Worm (Caenorhabditis elegans): ENCODE measurements around the gene C11H1.9.

C11H1.9 gene

DNA sequence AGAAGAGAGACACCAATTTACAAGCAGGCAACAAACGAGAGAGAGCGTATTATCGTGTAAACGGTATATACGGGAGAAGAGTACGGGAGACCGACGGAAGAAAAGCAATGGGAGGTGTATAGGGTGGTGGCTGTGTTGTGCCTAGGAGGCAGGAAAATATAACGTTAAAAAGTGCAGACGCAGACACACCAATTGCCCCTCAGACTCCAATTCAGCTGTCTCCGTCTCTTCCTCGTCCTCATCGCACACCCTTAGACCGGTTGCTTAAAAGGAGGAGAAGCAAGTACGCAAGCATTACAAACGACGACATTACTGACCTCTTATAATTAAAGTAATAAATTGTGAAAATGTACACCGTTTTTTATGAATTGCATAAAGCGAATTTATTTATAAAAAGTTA, 7.8 kb downstream of the C11H1.9 start (continued):
- TF ChIP-seq nhr-10 (tag; optimal IDR thresholded peaks at IDR 0.05) (peak; percentile 15), F26F4.8 (GFP tag; conservative IDR thresholded peaks at IDR 0.05) (no peak), R02D3.7 (tag; optimal IDR thresholded peaks at IDR 0.05) (no peak), nhr-6 (tag; optimal IDR thresholded peaks at IDR 0.05) (peak; percentile 62), arid-1 (GFP tag; conservative IDR thresholded peaks at IDR 0.05) (no peak), snpc-4 (tag; optimal IDR thresholded peaks at IDR 0.05) (no peak), saeg-2 (GFP tag; IDR thresholded peaks at IDR 0.05) (no peak), egl-27 (tag; optimal IDR thresholded peaks at IDR 0.05) (no peak), nhr-28 (tag; optimal IDR thresholded peaks at IDR 0.05) (peak; percentile 97), nhr-41 (GFP tag; IDR thresholded peaks at IDR 0.05) (no peak), hlh-30 (tag; optimal IDR thresholded peaks at IDR 0.05; ENCODE audit: insufficient read depth) (peak; percentile 73), skn-1 (tag; optimal IDR thresholded peaks at IDR 0.05) (no peak), lsy-2 (tag; optimal IDR thresholded peaks at IDR 0.05) (peak; percentile 89 to 95), hmg-1.1 (GFP tag; IDR thresholded peaks at IDR 0.05) (peak; percentile 82), lin-38 (GFP tag; IDR thresholded peaks at IDR 0.05) (peak; percentile 42), nhr-102 (tag; optimal IDR thresholded peaks at IDR 0.05) (peak; percentile 54), zip-11 (GFP tag; IDR thresholded peaks at IDR 0.05) (no peak), fos-1 (tag; optimal IDR thresholded peaks at IDR 0.05) (no peak), zfp-2 (tag; optimal IDR thresholded peaks at IDR 0.05) (no peak), lin-1 (GFP tag; IDR thresholded peaks at IDR 0.05) (peak; percentile 46; the same call in 1 of the 2 replicates), nhr-11 (tag; optimal IDR thresholded peaks at IDR 0.05) (peak; percentile 58), D1046.2 (GFP tag; IDR thresholded peaks at IDR 0.05) (no peak), daf-12 (tag; optimal IDR thresholded peaks at IDR 0.05) (no peak), F49E8.2 (tag; optimal IDR thresholded peaks at IDR 0.05; ENCODE audit: borderline replicate concordance) (no peak), ztf-11 (tag; optimal IDR thresholded peaks at IDR 0.05) (no peak), Y105C5A.15 (GFP tag; IDR thresholded peaks at IDR 0.05) (no peak), dpl-1 (GFP tag; optimal IDR thresholded peaks at IDR 0.05) (peak; percentile 42), F37D6.2 (tag; optimal IDR thresholded peaks at IDR 0.05) (peak; percentile 62), mxl-2 (GFP tag; conservative IDR thresholded peaks at IDR 0.05) (no peak), unc-130 (GFP tag; optimal IDR thresholded peaks at IDR 0.05) (no peak), vab-7 (GFP tag; IDR thresholded peaks at IDR 0.05) (no peak), ama-1 (optimal IDR thresholded peaks at IDR 0.05) (no peak), aha-1 (tag) (peak; percentile 90), egl-43 (GFP tag; IDR thresholded peaks at IDR 0.05) (no peak), aly-2 (tag; optimal IDR thresholded peaks at IDR 0.05) (no peak), dve-1 (tag; optimal IDR thresholded peaks at IDR 0.05; ENCODE audit: insufficient read depth) (peak; percentile 78), duxl-1 (tag; optimal IDR thresholded peaks at IDR 0.05; ENCODE audit: poor library complexity) (peak; percentile 44), lir-3 (tag; optimal IDR thresholded peaks at IDR 0.05) (no peak), zip-2 (tag; optimal IDR thresholded peaks at IDR 0.05) (peak; percentile 34), lim-7 (GFP tag; IDR thresholded peaks at IDR 0.05) (no peak), ceh-20 (GFP tag; IDR thresholded peaks at IDR 0.05) (no peak), ctbp-1 (GFP tag; IDR thresholded peaks at IDR 0.05) (peak; percentile 72; the same call in 1 of the 2 replicates), spr-1 (tag; optimal IDR thresholded peaks at IDR 0.05) (peak; percentile 52), mxl-3 (GFP tag; optimal IDR thresholded peaks at IDR 0.05) (peak; percentile 75), set-16 (GFP tag; IDR thresholded peaks at IDR 0.05) (no peak), lin-13 (GFP tag; optimal IDR thresholded peaks at IDR 0.05) (peak; percentile 98), jun-1 (tag; optimal IDR thresholded peaks at IDR 0.05) (peak; percentile 3), hlh-11 (tag; optimal IDR thresholded peaks at IDR 0.05) (peak; percentile 93), ztf-7 (tag; optimal IDR thresholded peaks at IDR 0.05) (peak; percentile 62), ceh-28 (tag; optimal IDR thresholded peaks at IDR 0.05) (no peak), nhr-25 (tag; optimal IDR thresholded peaks at IDR 0.05; ENCODE audit: borderline replicate concordance, insufficient read depth) (peak; percentile 24), pqm-1 (tag; optimal IDR thresholded peaks at IDR 0.05) (no peak), F44E2.7 (GFP tag; IDR thresholded peaks at IDR 0.05) (no peak)
